Worm (Caenorhabditis elegans) whole organism, L2 larva: ENCODE measurements around the gene T28F3.9.

ENCODE experiments used
- Y55F3AM.14 ChIP-seq: fragments of 200-800 bp; sonication (Bioruptor generic); optimal IDR thresholded peaks from 2 replicates; lab custom pipeline; 2018; ENCODE audit warnings: mild to moderate bottlenecking, missing genetic modification characterization, missing compliant biosample characterization
- alr-1 ChIP-seq: fragments of 150-350 bp; optimal IDR thresholded peaks from 2 replicates; lab custom pipeline; 2014; ENCODE audit warnings: missing biosample characterization, missing genetic modification characterization
- aly-2 ChIP-seq: fragments of 150-350 bp; optimal IDR thresholded peaks from 2 replicates; lab custom pipeline; 2014; ENCODE audit warnings: missing biosample characterization, missing genetic modification characterization
- blmp-1 ChIP-seq: sonication (generic microtip); optimal IDR thresholded peaks from 2 replicates; lab custom pipeline; 2017; ENCODE audit warnings: missing genetic modification characterization, mild to moderate bottlenecking, missing compliant biosample characterization, antibody characterized with exemption, moderate library complexity; ENCODE audit not compliant: insufficient read depth
- ceh-82 ChIP-seq: fragments of 150-350 bp; optimal IDR thresholded peaks from 2 replicates; lab custom pipeline; 2014; ENCODE audit warnings: missing biosample characterization, missing genetic modification characterization
- dmd-4 ChIP-seq: sonication (generic microtip); optimal IDR thresholded peaks from 2 replicates; lab custom pipeline; 2017; ENCODE audit warnings: missing biosample characterization, missing genetic modification characterization
- egl-27 ChIP-seq: sonication (generic microtip); optimal IDR thresholded peaks from 3 replicates; lab custom pipeline; 2017; ENCODE audit warnings: missing biosample characterization, missing genetic modification reagents, missing genetic modification characterization
- elt-1 ChIP-seq: fragments of 150-350 bp; optimal IDR thresholded peaks from 2 replicates; lab custom pipeline; 2014; ENCODE audit warnings: missing biosample characterization, missing genetic modification characterization
- elt-3 ChIP-seq: sonication (generic microtip); optimal IDR thresholded peaks from 2 replicates; lab custom pipeline; 2017; ENCODE audit warnings: missing biosample characterization, missing genetic modification characterization
- gmeb-1 ChIP-seq: fragments of 150-350 bp; optimal IDR thresholded peaks from 2 replicates; lab custom pipeline; 2014; ENCODE audit warnings: missing biosample characterization, missing genetic modification characterization
- lin-39 ChIP-seq: fragments of 150-350 bp; optimal IDR thresholded peaks from 2 replicates; lab custom pipeline; 2014; ENCODE audit warnings: missing biosample characterization, missing genetic modification reagents, missing genetic modification characterization
- mdl-1 ChIP-seq, 2 experiments: fragments of 150-350 bp in 1 of 2; sonication (generic microtip) in 1 of 2; optimal IDR thresholded peaks; 2 replicates each; lab custom pipeline; 2017; ENCODE audit warnings: missing biosample characterization in 2 of 2, missing genetic modification characterization in 2 of 2
- nhr-10 ChIP-seq: sonication (generic microtip); optimal IDR thresholded peaks from 2 replicates; lab custom pipeline; 2017; ENCODE audit warnings: missing biosample characterization, missing genetic modification characterization
- nhr-11 ChIP-seq: fragments of 150-350 bp; optimal IDR thresholded peaks from 2 replicates; lab custom pipeline; 2014; ENCODE audit warnings: missing biosample characterization, missing genetic modification characterization
- nhr-12 ChIP-seq: fragments of 150-350 bp; optimal IDR thresholded peaks from 2 replicates; lab custom pipeline; 2014; ENCODE audit warnings: missing biosample characterization, missing genetic modification characterization
- nhr-129 ChIP-seq: fragments of 150-350 bp; optimal IDR thresholded peaks from 2 replicates; lab custom pipeline; 2014; ENCODE audit warnings: missing biosample characterization, missing genetic modification characterization
- nhr-23 ChIP-seq: fragments of 150-350 bp; optimal IDR thresholded peaks from 2 replicates; lab custom pipeline; 2014; ENCODE audit warnings: missing biosample characterization, missing genetic modification reagents, missing genetic modification characterization
- nhr-237 ChIP-seq: fragments of 150-350 bp; optimal IDR thresholded peaks from 2 replicates; lab custom pipeline; 2014; ENCODE audit warnings: missing biosample characterization, missing genetic modification characterization
- nhr-6 ChIP-seq: fragments of 150-350 bp; optimal IDR thresholded peaks from 2 replicates; lab custom pipeline; 2014; ENCODE audit warnings: missing biosample characterization, missing genetic modification characterization
- nhr-77 ChIP-seq: fragments of 150-350 bp; optimal IDR thresholded peaks from 2 replicates; lab custom pipeline; 2014; ENCODE audit warnings: missing biosample characterization, missing genetic modification characterization
- peb-1 ChIP-seq: fragments of 150-350 bp; optimal IDR thresholded peaks from 2 replicates; lab custom pipeline; 2014; ENCODE audit warnings: missing biosample characterization, missing genetic modification characterization
- skn-1 ChIP-seq: sonication (generic microtip); optimal IDR thresholded peaks from 2 replicates; lab custom pipeline; 2017; ENCODE audit warnings: missing biosample characterization, missing genetic modification characterization
- sma-3 ChIP-seq: sonication (generic microtip); optimal IDR thresholded peaks from 2 replicates; lab custom pipeline; 2016; ENCODE audit warnings: missing genetic modification reagents, missing genetic modification characterization, missing compliant biosample characterization
- snpc-4 ChIP-seq: fragments of 150-350 bp; optimal IDR thresholded peaks from 2 replicates; lab custom pipeline; 2014; ENCODE audit warnings: missing biosample characterization, missing genetic modification characterization
- unc-39 ChIP-seq: fragments of 150-350 bp; optimal IDR thresholded peaks from 2 replicates; lab custom pipeline; 2014; ENCODE audit warnings: missing biosample characterization, missing genetic modification characterization
- unc-62 ChIP-seq: fragments of 150-350 bp; optimal IDR thresholded peaks from 2 replicates; lab custom pipeline; 2014; ENCODE audit warnings: missing biosample characterization, missing genetic modification reagents, missing genetic modification characterization
- zag-1 ChIP-seq: fragments of 150-350 bp; optimal IDR thresholded peaks from 2 replicates; lab custom pipeline; 2014; ENCODE audit warnings: missing biosample characterization, missing genetic modification characterization
- ztf-11 ChIP-seq: sonication (generic microtip); optimal IDR thresholded peaks from 2 replicates; lab custom pipeline; 2017; ENCODE audit warnings: missing biosample characterization, missing genetic modification characterization

T28F3.9 gene

DNA sequence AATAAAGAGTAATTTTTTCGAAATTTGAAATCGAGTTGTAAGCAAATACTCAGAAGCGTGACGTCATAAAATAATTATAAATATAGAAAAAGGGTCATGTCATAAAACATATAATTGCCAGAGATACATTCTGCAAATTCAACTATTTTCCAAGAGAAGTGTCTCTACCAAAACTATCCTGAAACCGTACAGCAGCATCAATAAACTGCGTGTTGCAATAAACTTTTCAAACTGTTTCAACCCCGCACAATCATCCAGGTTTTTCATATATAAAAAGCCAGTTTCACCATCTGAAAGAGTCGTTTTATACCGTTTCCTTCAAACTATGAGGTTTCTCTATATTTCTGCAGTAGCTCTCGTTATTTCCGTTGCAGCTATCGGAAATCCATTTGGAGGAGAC is 35.2 kb downstream of the T28F3.9 start, which contains the start of gene C49C3.11:
Gene C49C3.11, plus strand, starts transcription at position 301 of the 400 bp plus-strand sequence.
- no peak for TF ChIP-seq sma-3 (GFP tag; lab: Kevin White, UChicago)
- TF ChIP-seq elt-1, result no peak
- no peak for TF ChIP-seq unc-62 (GFP tag; lab: Kevin White, UChicago)
- TF ChIP-seq egl-27 (tag; lab: Kevin White, UChicago), result no peak
- no peak for TF ChIP-seq nhr-6
- TF ChIP-seq nhr-23, result no peak
- no peak for TF ChIP-seq aly-2 (tag; lab: Kevin White, UChicago)
- no peak for TF ChIP-seq ceh-82 (tag; lab: Kevin White, UChicago)
- no peak for TF ChIP-seq nhr-129 (tag; lab: Kevin White, UChicago)
- no peak for TF ChIP-seq Y55F3AM.14 (GFP tag; lab: Kevin White, UChicago)
- TF ChIP-seq ztf-11, result no peak
- TF ChIP-seq nhr-10, result no peak
- TF ChIP-seq unc-39 (tag; lab: Kevin White, UChicago), result no peak
- no peak for TF ChIP-seq peb-1
- TF ChIP-seq blmp-1 (tag; lab: Kevin White, UChicago), result no peak
- no peak for TF ChIP-seq nhr-11 (tag; lab: Kevin White, UChicago)
- TF ChIP-seq alr-1 (tag; lab: Kevin White, UChicago), result no peak
- TF ChIP-seq skn-1 (tag; lab: Kevin White, UChicago), result no peak
- no peak for TF ChIP-seq dmd-4 (tag; lab: Kevin White, UChicago)

DNA sequence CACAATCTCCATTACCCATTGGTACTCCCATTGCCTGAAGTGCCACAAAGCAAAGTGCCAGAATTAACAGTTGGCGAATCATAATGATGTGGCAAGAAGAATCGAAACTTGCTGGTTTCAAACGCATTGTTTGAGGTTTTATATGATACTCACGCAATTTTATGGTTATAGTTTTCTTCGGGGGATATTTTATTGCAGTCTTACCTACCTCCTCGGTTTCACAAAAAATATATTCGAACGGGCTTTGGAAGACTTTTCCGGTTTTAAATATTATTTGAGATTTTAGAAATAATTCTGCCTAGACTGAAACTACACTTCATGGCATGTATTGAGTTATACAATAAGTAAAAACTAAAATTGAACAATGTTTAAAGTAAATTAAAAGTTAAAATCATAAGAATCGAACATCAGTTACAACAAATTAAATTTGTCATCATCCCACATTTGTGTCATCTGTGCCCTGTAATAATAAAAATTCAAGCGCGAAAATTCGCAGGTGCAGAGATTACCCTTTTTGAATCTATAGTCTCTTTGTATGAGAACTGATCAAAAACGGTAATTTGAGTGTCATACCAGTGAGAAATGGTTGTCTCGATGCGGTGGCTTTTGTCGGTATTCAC is 38.4 kb downstream of the T28F3.9 start, which contains the start of the genes clec-197 and clec-198:
Gene clec-197, minus strand, starts transcription at position 101 of the 620 bp plus-strand sequence.
Gene clec-198, plus strand, starts transcription at position 570 of the 620 bp plus-strand sequence.
- TF ChIP-seq elt-3 (tag; lab: Kevin White, UChicago), result no peak

DNA sequence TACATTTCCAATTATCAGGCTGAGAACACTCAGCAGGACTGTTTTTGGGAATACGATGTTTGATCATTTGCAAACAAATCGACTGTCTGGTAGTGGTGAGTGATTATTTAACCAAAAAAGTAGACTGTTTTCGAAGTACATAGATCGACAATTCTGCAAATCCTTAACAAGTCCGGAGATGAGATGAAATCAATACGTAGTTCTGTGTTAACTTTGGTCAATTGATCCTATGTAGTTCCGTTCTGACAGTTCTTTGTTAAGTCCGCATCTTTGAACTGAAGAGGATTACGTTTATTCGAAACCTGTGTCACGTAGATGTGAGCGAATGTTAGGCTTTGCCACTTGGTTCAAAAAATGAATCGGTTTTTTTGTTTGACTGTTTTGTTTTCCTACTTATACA is 43.3 kb downstream of the T28F3.9 start, which contains the start of gene clec-199:
Gene clec-199, plus strand, starts transcription at position 301 of the 400 bp plus-strand sequence.
- TF ChIP-seq nhr-237 (tag; lab: Kevin White, UChicago) (no peak), mdl-1 (tag; optimal IDR thresholded peaks at IDR 0.05; lab: Kevin White, UChicago) (no peak), snpc-4 (tag; lab: Kevin White, UChicago) (no peak)

DNA sequence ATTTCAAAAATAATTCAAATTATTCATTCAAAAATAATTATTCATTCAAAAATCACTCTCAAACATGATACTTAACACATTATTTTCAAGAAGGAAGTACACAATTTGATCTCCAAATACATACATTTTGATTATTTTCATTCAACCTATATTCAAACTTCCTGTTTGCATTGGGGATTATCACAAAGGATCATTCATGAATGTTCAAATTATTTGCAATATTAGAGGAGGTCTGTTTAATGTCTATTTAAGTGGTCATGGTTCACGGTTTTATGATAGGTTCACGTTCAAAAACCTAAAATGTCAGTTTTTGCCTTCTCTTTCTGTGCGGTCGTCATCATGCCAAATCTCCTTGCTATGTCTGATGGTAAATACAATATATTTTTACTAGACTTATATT is 52.8 kb downstream of the T28F3.9 start, which contains the start of gene clec-202:
Gene clec-202, plus strand, starts transcription at position 301 of the 400 bp plus-strand sequence.
- TF ChIP-seq nhr-6 (no peak), mdl-1 (tag; optimal IDR thresholded peaks at IDR 0.05; lab: Kevin White, UChicago) (no peak), nhr-23 (no peak), zag-1 (tag; lab: Kevin White, UChicago) (no peak), nhr-12 (no peak), ztf-11 (no peak), alr-1 (tag; lab: Kevin White, UChicago) (no peak), elt-3 (tag; lab: Kevin White, UChicago) (no peak), lin-39 (no peak), gmeb-1 (no peak), nhr-77 (tag; lab: Kevin White, UChicago) (no peak), unc-39 (tag; lab: Kevin White, UChicago) (no peak)
